Fruit fly (Drosophila melanogaster) whole organism, embryonic: ENCODE measurements around the gene CG14326.

ENCODE experiments used
- Atf3 ChIP-seq: fragments of 200-800 bp; sonication (Bioruptor generic); optimal IDR thresholded peaks from 3 replicates; lab custom pipeline; 2016; ENCODE audit warnings: missing biosample characterization, missing genetic modification characterization
- CG10959 ChIP-seq: fragments of 200-800 bp; sonication (Bioruptor generic); IDR thresholded peaks from 2 replicates; pipeline ENCODE4 v1.3.6; 2022; ENCODE audit warnings: missing biosample characterization, missing genetic modification characterization
- CG10979 ChIP-seq: fragments of 200-800 bp; sonication (Bioruptor generic); optimal IDR thresholded peaks from 2 replicates; lab custom pipeline; 2018; ENCODE audit warnings: missing biosample characterization, mild to moderate bottlenecking, missing genetic modification characterization, moderate library complexity
- CG12071 ChIP-seq: fragments of 200-800 bp; sonication (Bioruptor generic); optimal IDR thresholded peaks from 3 replicates; lab custom pipeline; 2018; ENCODE audit warnings: missing biosample characterization, mild to moderate bottlenecking, missing genetic modification characterization
- CG12942 ChIP-seq: fragments of 200-800 bp; sonication (Bioruptor generic); optimal IDR thresholded peaks from 3 replicates; lab custom pipeline; 2016; ENCODE audit warnings: missing biosample characterization, missing genetic modification characterization
- CG13296 ChIP-seq: fragments of 200-800 bp; sonication (Bioruptor generic); optimal IDR thresholded peaks from 3 replicates; lab custom pipeline; 2018; ENCODE audit warnings: missing biosample characterization, mild to moderate bottlenecking, missing genetic modification characterization
- CG1602 ChIP-seq: fragments of 200-800 bp; sonication (Bioruptor generic); optimal IDR thresholded peaks from 3 replicates; lab custom pipeline; 2016; ENCODE audit warnings: missing biosample characterization, missing genetic modification characterization
- CG16813 ChIP-seq: fragments of 200-800 bp; sonication (Bioruptor generic); IDR thresholded peaks from 3 replicates; pipeline ENCODE4 v1.3.6; 2022; ENCODE audit warnings: missing biosample characterization, missing genetic modification characterization; ENCODE audit not compliant: partially characterized antibody
- CG17385 ChIP-seq: fragments of 200-800 bp; sonication (Bioruptor generic); optimal IDR thresholded peaks from 3 replicates; lab custom pipeline; 2018; ENCODE audit warnings: missing biosample characterization, mild to moderate bottlenecking, missing genetic modification characterization
- CG18262 ChIP-seq: fragments of 200-800 bp; optimal IDR thresholded peaks from 3 replicates; lab custom pipeline; 2019; ENCODE audit warnings: missing biosample characterization, mild to moderate bottlenecking, missing genetic modification characterization, moderate library complexity
- CG3065 ChIP-seq: fragments of 200-800 bp; sonication (Bioruptor generic); optimal IDR thresholded peaks from 2 replicates; lab custom pipeline; 2016; ENCODE audit warnings: missing biosample characterization, missing genetic modification characterization
- CG32772 ChIP-seq: fragments of 200-800 bp; sonication (Bioruptor generic); IDR thresholded peaks from 2 replicates; pipeline ENCODE4 v1.3.6; 2022; ENCODE audit warnings: missing biosample characterization, missing genetic modification characterization
- CG33557 ChIP-seq: fragments of 200-800 bp; sonication (Bioruptor generic); optimal IDR thresholded peaks from 2 replicates; lab custom pipeline; 2019; ENCODE audit warnings: missing biosample characterization, mild to moderate bottlenecking, missing genetic modification characterization, moderate library complexity
- CG34422 ChIP-seq: fragments of 200-800 bp; sonication (Bioruptor generic); IDR thresholded peaks from 3 replicates; pipeline ENCODE4 v1.3.6; 2022; ENCODE audit warnings: missing biosample characterization, missing genetic modification characterization
- CG6654 ChIP-seq: fragments of 200-800 bp; sonication (Bioruptor generic); optimal IDR thresholded peaks from 2 replicates; lab custom pipeline; 2017; ENCODE audit warnings: missing biosample characterization, mild to moderate bottlenecking, missing genetic modification characterization
- CG6689 ChIP-seq: fragments of 200-800 bp; sonication (Bioruptor generic); IDR thresholded peaks from 2 replicates; pipeline ENCODE4 v1.3.6; 2022; ENCODE audit warnings: missing biosample characterization, missing genetic modification characterization
- CG9727 ChIP-seq: fragments of 200-800 bp; sonication (Bioruptor generic); optimal IDR thresholded peaks from 3 replicates; lab custom pipeline; 2017; ENCODE audit warnings: missing biosample characterization, mild to moderate bottlenecking, missing genetic modification characterization
- CTCF ChIP-seq: fragments of 200-800 bp; sonication (Bioruptor generic); optimal IDR thresholded peaks from 2 replicates; lab custom pipeline; 2017; ENCODE audit warnings: missing biosample characterization, mild to moderate bottlenecking, missing genetic modification characterization, moderate library complexity
- D19B ChIP-seq: fragments of 200-800 bp; sonication (Bioruptor generic); optimal IDR thresholded peaks from 2 replicates; lab custom pipeline; 2017; ENCODE audit warnings: missing biosample characterization, mild to moderate bottlenecking, missing genetic modification characterization
- Drgx ChIP-seq: fragments of 200-800 bp; sonication (Bioruptor generic); IDR thresholded peaks from 2 replicates; pipeline ENCODE4 v1.3.6; 2022; ENCODE audit warnings: missing biosample characterization, missing genetic modification characterization
- Fer2 ChIP-seq: fragments of 200-800 bp; sonication (Bioruptor generic); optimal IDR thresholded peaks from 2 replicates; lab custom pipeline; 2018; ENCODE audit warnings: missing biosample characterization, mild to moderate bottlenecking, missing genetic modification characterization, moderate library complexity
- Gsc ChIP-seq: fragments of 200-800 bp; sonication (Bioruptor generic); IDR thresholded peaks from 2 replicates; pipeline ENCODE4 v1.3.6; 2022; ENCODE audit warnings: missing biosample characterization, missing genetic modification characterization
- Hmr ChIP-seq: fragments of 200-800 bp; sonication (Bioruptor generic); optimal IDR thresholded peaks from 3 replicates; lab custom pipeline; 2017; ENCODE audit warnings: mild to moderate bottlenecking, missing biosample characterization, missing genetic modification reagents, missing genetic modification characterization
- Lpt ChIP-seq: fragments of >200 bp; optimal IDR thresholded peaks from 2 replicates; lab custom pipeline; 2018; ENCODE audit warnings: missing biosample characterization, missing genetic modification characterization
- NC2α ChIP-seq: fragments of 200-800 bp; sonication (Bioruptor generic); optimal IDR thresholded peaks from 2 replicates; lab custom pipeline; 2016; ENCODE audit warnings: missing biosample characterization, missing genetic modification characterization
- NK7.1 ChIP-seq: fragments of 200-800 bp; sonication (Bioruptor generic); optimal IDR thresholded peaks from 3 replicates; lab custom pipeline; 2016; ENCODE audit warnings: missing biosample characterization, missing genetic modification characterization
- NfI ChIP-seq: fragments of 200-800 bp; sonication (Bioruptor generic); optimal IDR thresholded peaks from 3 replicates; lab custom pipeline; 2018; ENCODE audit warnings: missing biosample characterization, mild to moderate bottlenecking, missing genetic modification characterization, moderate library complexity
- Pdp1 ChIP-seq, 2 experiments: fragments of 200-800 bp; sonication (Bioruptor generic); optimal IDR thresholded peaks; 3 replicates each; lab custom pipeline; 2016; ENCODE audit warnings: missing biosample characterization in 2 of 2, missing genetic modification characterization in 2 of 2, mild to moderate bottlenecking in 1 of 2, moderate library complexity in 1 of 2
- Taf1 ChIP-seq: fragments of 200-800 bp; sonication (Bioruptor generic); IDR thresholded peaks from 2 replicates; pipeline ENCODE4 v1.3.6; 2022; ENCODE audit warnings: missing biosample characterization, missing genetic modification characterization
- bowl ChIP-seq: fragments of 200-800 bp; sonication (Bioruptor generic); IDR thresholded peaks from 2 replicates; pipeline ENCODE4 v1.3.6; 2022; ENCODE audit warnings: missing biosample characterization, missing genetic modification characterization
- bsh ChIP-seq, 2 experiments: fragments of 200-800 bp; sonication (Bioruptor generic); optimal IDR thresholded peaks; 2 replicates each; lab custom pipeline; 2017 to 2018; ENCODE audit warnings: mild to moderate bottlenecking in 2 of 2, missing biosample characterization in 2 of 2, missing genetic modification characterization in 2 of 2, moderate library complexity in 1 of 2
- chm ChIP-seq: fragments of 200-800 bp; sonication (Bioruptor generic); IDR thresholded peaks from 2 replicates; pipeline ENCODE4 v1.3.6; 2022; ENCODE audit warnings: missing biosample characterization, missing genetic modification characterization
- cwo ChIP-seq: fragments of 200-800 bp; sonication (Bioruptor generic); optimal IDR thresholded peaks from 3 replicates; lab custom pipeline; 2017; ENCODE audit warnings: missing biosample characterization, missing genetic modification characterization, mild to moderate bottlenecking, moderate library complexity, missing genetic modification reagents
- dan ChIP-seq: fragments of 200-800 bp; sonication (Bioruptor generic); IDR thresholded peaks from 2 replicates; pipeline ENCODE4 v1.3.6; 2022; ENCODE audit warnings: missing biosample characterization, missing genetic modification characterization
- dati ChIP-seq: fragments of 200-800 bp; sonication (Bioruptor generic); IDR thresholded peaks from 2 replicates; pipeline ENCODE4 v1.3.6; 2022; ENCODE audit warnings: missing biosample characterization, missing genetic modification characterization
- dmrt99B ChIP-seq: fragments of 200-800 bp; sonication (Bioruptor generic); optimal IDR thresholded peaks from 2 replicates; lab custom pipeline; 2018; ENCODE audit warnings: missing biosample characterization, mild to moderate bottlenecking, missing genetic modification characterization, moderate library complexity
- h ChIP-seq: fragments of >200 bp; optimal IDR thresholded peaks from 2 replicates; lab custom pipeline; 2017
- hbn ChIP-seq: fragments of 200-800 bp; sonication (Bioruptor generic); IDR thresholded peaks from 2 replicates; pipeline ENCODE4 v1.3.6; 2022; ENCODE audit warnings: missing biosample characterization, missing genetic modification characterization; ENCODE audit not compliant: partially characterized antibody
- lov ChIP-seq, 2 experiments: fragments of 200-800 bp in 1 of 2; fragments of >200 bp in 1 of 2; sonication (Bioruptor generic) in 1 of 2; IDR thresholded peaks in 1 of 2; optimal IDR thresholded peaks in 1 of 2; 2 replicates in 1 of 2; 3 replicates in 1 of 2; pipeline versions ENCODE4 v1.3.6 to Lab custom; 2017 to 2022; ENCODE audit warnings: missing biosample characterization in 1 of 2, missing genetic modification characterization in 1 of 2
- luna ChIP-seq: fragments of 200-800 bp; sonication (Bioruptor generic); optimal IDR thresholded peaks from 2 replicates; lab custom pipeline; 2016; ENCODE audit warnings: missing biosample characterization, missing genetic modification characterization
- maf-S ChIP-seq: fragments of 200-800 bp; sonication (Bioruptor generic); optimal IDR thresholded peaks from 2 replicates; lab custom pipeline; 2016; ENCODE audit warnings: missing biosample characterization, missing genetic modification characterization
- phol ChIP-seq: fragments of 200-800 bp; sonication (Bioruptor generic); optimal IDR thresholded peaks from 3 replicates; lab custom pipeline; 2018; ENCODE audit warnings: missing biosample characterization, mild to moderate bottlenecking, missing genetic modification characterization, moderate library complexity
- row ChIP-seq: fragments of 200-800 bp; sonication (Bioruptor generic); IDR thresholded peaks from 3 replicates; pipeline ENCODE4 v1.3.6; 2022; ENCODE audit warnings: missing biosample characterization, missing genetic modification characterization
- scrt ChIP-seq: fragments of 200-800 bp; sonication (Bioruptor generic); optimal IDR thresholded peaks from 2 replicates; lab custom pipeline; 2018; ENCODE audit warnings: missing biosample characterization, mild to moderate bottlenecking, missing genetic modification characterization, moderate library complexity
- sisA ChIP-seq: fragments of 200-800 bp; sonication (Bioruptor generic); IDR thresholded peaks from 2 replicates; pipeline ENCODE4 v1.3.6; 2022; ENCODE audit warnings: missing biosample characterization, missing genetic modification characterization
- slou ChIP-seq: fragments of 200-800 bp; sonication (Bioruptor generic); optimal IDR thresholded peaks from 3 replicates; lab custom pipeline; 2016; ENCODE audit warnings: missing biosample characterization, missing genetic modification characterization
- slp2 ChIP-seq: fragments of 200-800 bp; sonication (Bioruptor generic); optimal IDR thresholded peaks from 2 replicates; lab custom pipeline; 2016; ENCODE audit warnings: missing biosample characterization, missing genetic modification characterization
- so ChIP-seq: fragments of 200-800 bp; sonication (Bioruptor generic); IDR thresholded peaks from 3 replicates; pipeline ENCODE4 v1.3.6; 2022; ENCODE audit warnings: missing biosample characterization, missing genetic modification characterization
- stwl ChIP-seq: fragments of 200-800 bp; sonication (Bioruptor generic); optimal IDR thresholded peaks from 3 replicates; lab custom pipeline; 2018; ENCODE audit warnings: missing biosample characterization, mild to moderate bottlenecking, missing genetic modification characterization, moderate library complexity
- vfl ChIP-seq: fragments of 200-800 bp; sonication (Bioruptor generic); optimal IDR thresholded peaks from 2 replicates; lab custom pipeline; 2016; ENCODE audit warnings: missing biosample characterization, missing genetic modification characterization

Gene CG14326

dm6 chr3R:17646102-17647050 lies 27.5 kb downstream of the CG14326 start (continued):
- TF ChIP-seq row (GFP tag; lab: Robert Waterston, UW) = peak; percentile 58; the same call in 2 of the 3 replicates
- TF ChIP-seq CG10959 (GFP tag; lab: Robert Waterston, UW) = no peak
- TF ChIP-seq Taf1 = no peak
- no peak for TF ChIP-seq CG6689
- TF ChIP-seq scrt (GFP tag; lab: Kevin White, UChicago) = no peak
- TF ChIP-seq CG34422 (GFP tag; lab: Robert Waterston, UW) = 0 out of 3 replicates have a peak, but pooled peaks have one; percentile 9
- no peak for TF ChIP-seq Drgx
- no peak for TF ChIP-seq CTCF (GFP tag; lab: Kevin White, UChicago)
- no peak for TF ChIP-seq CG32772 (GFP tag; lab: Robert Waterston, UW)
- TF ChIP-seq Gsc (GFP tag; lab: Robert Waterston, UW) = no peak
- no peak for TF ChIP-seq NK7.1
- no peak for TF ChIP-seq hbn
- TF ChIP-seq D19B (GFP tag; lab: Kevin White, UChicago) = no peak
- TF ChIP-seq CG6654 (GFP tag; lab: Kevin White, UChicago) = no peak
- TF ChIP-seq CG12071 (GFP tag; lab: Kevin White, UChicago) = no peak
- no peak for TF ChIP-seq CG12942
- TF ChIP-seq CG10979 (tag; lab: Kevin White, UChicago) = no peak
- no peak for TF ChIP-seq lov (optimal IDR thresholded peaks at IDR 0.05; lab: Kevin White, UChicago)
- no peak for TF ChIP-seq lov (GFP tag; IDR thresholded peaks at IDR 0.05; lab: Robert Waterston, UW)
- TF ChIP-seq bowl (GFP tag; lab: Robert Waterston, UW) = no peak
- no peak for TF ChIP-seq CG17385 (GFP tag; lab: Kevin White, UChicago)
- no peak for TF ChIP-seq cwo (GFP tag; lab: Kevin White, UChicago)
- TF ChIP-seq CG18262 (tag; lab: Kevin White, UChicago) = no peak
- TF ChIP-seq CG3065 (GFP tag; lab: Kevin White, UChicago) = no peak
- no peak for TF ChIP-seq NC2α (GFP tag; lab: Kevin White, UChicago)
- peak; percentile 19 to 95 for TF ChIP-seq Pdp1 (GFP tag; optimal IDR thresholded peaks at IDR 0.05; lab: Kevin White, UChicago)
- no peak for TF ChIP-seq Fer2 (tag; lab: Kevin White, UChicago)
- TF ChIP-seq so (GFP tag; lab: Robert Waterston, UW) = no peak
- no peak for TF ChIP-seq dan (GFP tag; lab: Robert Waterston, UW)
- TF ChIP-seq Hmr (GFP tag; lab: Kevin White, UChicago) = no peak
- TF ChIP-seq dmrt99B (tag; lab: Kevin White, UChicago) = no peak
- no peak for TF ChIP-seq dati (GFP tag; lab: Robert Waterston, UW)
- no peak for TF ChIP-seq luna (GFP tag; lab: Kevin White, UChicago)
- TF ChIP-seq slou (GFP tag; lab: Kevin White, UChicago) = no peak
- TF ChIP-seq vfl (GFP tag; lab: Kevin White, UChicago) = no peak
- TF ChIP-seq stwl (tag; lab: Kevin White, UChicago) = no peak
- TF ChIP-seq slp2 (GFP tag; lab: Kevin White, UChicago) = no peak
- TF ChIP-seq CG13296 (GFP tag; lab: Kevin White, UChicago) = no peak
- TF ChIP-seq CG16813 (GFP tag; lab: Robert Waterston, UW) = peak; percentile 86
- TF ChIP-seq CG1602 (GFP tag; lab: Kevin White, UChicago) = no peak
- no peak for TF ChIP-seq bsh (GFP tag; optimal IDR thresholded peaks at IDR 0.05; lab: Kevin White, UChicago)
- no peak for TF ChIP-seq CG9727
- no peak for TF ChIP-seq maf-S
- TF ChIP-seq Atf3 (GFP tag; lab: Kevin White, UChicago) = no peak
- no peak for TF ChIP-seq phol (tag; lab: Kevin White, UChicago)
- peak; percentile 20; the same call in 1 of the 2 replicates for TF ChIP-seq chm
- no peak for TF ChIP-seq sisA (GFP tag; lab: Robert Waterston, UW)
- no peak for TF ChIP-seq h
- no peak for TF ChIP-seq Lpt (GFP tag; lab: Kevin White, UChicago)
- TF ChIP-seq NfI (GFP tag; lab: Kevin White, UChicago) = no peak
- no peak for TF ChIP-seq CG33557
